Worm (Caenorhabditis elegans): ENCODE data around the gene srv-1.
A peak's percentile ranks its signal among the peaks of the same experiment; 100 is the strongest.

srv-1 gene

ce11 chrIII:6871067-6871466, 20.9 kb downstream of the srv-1 start:
- TF ChIP-seq ztf-29 (GFP tag; IDR thresholded peaks at IDR 0.05) (no peak), cog-1 (tag; optimal IDR thresholded peaks at IDR 0.05) (no peak)

- no peak for TF ChIP-seq ref-1 (GFP tag; conservative IDR thresholded peaks at IDR 0.05)
- no peak for TF ChIP-seq cog-1 (tag; optimal IDR thresholded peaks at IDR 0.05)
- no peak for TF ChIP-seq tab-1 (GFP tag; IDR thresholded peaks at IDR 0.05)
- no peak for TF ChIP-seq med-1 (GFP tag; optimal IDR thresholded peaks at IDR 0.05; ENCODE audit: insufficient read depth)
- TF ChIP-seq ztf-29 (GFP tag; IDR thresholded peaks at IDR 0.05) = no peak
- TF ChIP-seq T22C8.4 (GFP tag; IDR thresholded peaks at IDR 0.05) = no peak
- TF ChIP-seq ztf-23 (GFP tag; IDR thresholded peaks at IDR 0.05) = no peak
These were observed 21.5 kb downstream of the srv-1 start for ce11 chrIII:6871668-6872067.

ce11 chrIII:6872534-6873150, 22.5 kb downstream of the srv-1 start, which contains the start of gene K04C2.3:
Gene K04C2.3 (plus strand): TSS chrIII:6873089.
- TF ChIP-seq T22C8.4 (GFP tag; IDR thresholded peaks at IDR 0.05) = no peak

ce11 chrIII:6873724-6874123, 23.5 kb downstream of the srv-1 start:
- TF ChIP-seq cog-1 (tag; optimal IDR thresholded peaks at IDR 0.05) = no peak
- TF ChIP-seq ref-1 (GFP tag; conservative IDR thresholded peaks at IDR 0.05) = no peak
- no peak for TF ChIP-seq T22C8.4 (GFP tag; IDR thresholded peaks at IDR 0.05)
- no peak for TF ChIP-seq flt-1 (GFP tag; IDR thresholded peaks at IDR 0.05)
- no peak for TF ChIP-seq ztf-23 (GFP tag; IDR thresholded peaks at IDR 0.05)
- no peak for TF ChIP-seq tab-1 (GFP tag; IDR thresholded peaks at IDR 0.05)
- TF ChIP-seq klf-2 (GFP tag; conservative IDR thresholded peaks at IDR 0.05) = no peak
- no peak for TF ChIP-seq med-1 (GFP tag; optimal IDR thresholded peaks at IDR 0.05; ENCODE audit: insufficient read depth)
- no peak for TF ChIP-seq ztf-29 (GFP tag; IDR thresholded peaks at IDR 0.05)

ce11 chrIII:6880797-6881196, 30.6 kb downstream of the srv-1 start, which contains the start of gene K04C2.7:
Gene K04C2.7 (plus strand): TSS chrIII:6881097.
- TF ChIP-seq cog-1 (tag; optimal IDR thresholded peaks at IDR 0.05) = no peak
- TF ChIP-seq flt-1 (GFP tag; IDR thresholded peaks at IDR 0.05) = no peak
- no peak for TF ChIP-seq klf-2 (GFP tag; conservative IDR thresholded peaks at IDR 0.05)
- TF ChIP-seq T22C8.4 (GFP tag; IDR thresholded peaks at IDR 0.05) = no peak

ce11 chrIII:6881745-6882144, 31.6 kb downstream of the srv-1 start:
- TF ChIP-seq ztf-23 (GFP tag; IDR thresholded peaks at IDR 0.05) (no peak), ztf-29 (GFP tag; IDR thresholded peaks at IDR 0.05) (no peak), flt-1 (GFP tag; IDR thresholded peaks at IDR 0.05) (no peak), klf-2 (GFP tag; conservative IDR thresholded peaks at IDR 0.05) (no peak), cog-1 (tag; optimal IDR thresholded peaks at IDR 0.05) (no peak), T22C8.4 (GFP tag; IDR thresholded peaks at IDR 0.05) (no peak), tab-1 (GFP tag; IDR thresholded peaks at IDR 0.05) (no peak), ref-1 (GFP tag; conservative IDR thresholded peaks at IDR 0.05) (no peak), med-1 (GFP tag; optimal IDR thresholded peaks at IDR 0.05; ENCODE audit: insufficient read depth) (no peak)

- TF ChIP-seq med-1 (GFP tag; optimal IDR thresholded peaks at IDR 0.05; ENCODE audit: insufficient read depth) = no peak
- no peak for TF ChIP-seq ztf-29 (GFP tag; IDR thresholded peaks at IDR 0.05)
- no peak for TF ChIP-seq tab-1 (GFP tag; IDR thresholded peaks at IDR 0.05)
- TF ChIP-seq flt-1 (GFP tag; IDR thresholded peaks at IDR 0.05) = no peak
- no peak for TF ChIP-seq T22C8.4 (GFP tag; IDR thresholded peaks at IDR 0.05)
- TF ChIP-seq cog-1 (tag; optimal IDR thresholded peaks at IDR 0.05) = no peak
- TF ChIP-seq klf-2 (GFP tag; conservative IDR thresholded peaks at IDR 0.05) = no peak
- TF ChIP-seq ztf-23 (GFP tag; IDR thresholded peaks at IDR 0.05) = no peak
- TF ChIP-seq ref-1 (GFP tag; conservative IDR thresholded peaks at IDR 0.05) = no peak
These were observed 34.0 kb downstream of the srv-1 start, which contains the start of gene med-2 for ce11 chrIII:6884203-6884602. Gene med-2 (plus strand): TSS chrIII:6884503.

- TF ChIP-seq tab-1 (GFP tag; IDR thresholded peaks at IDR 0.05) (no peak), ref-1 (GFP tag; conservative IDR thresholded peaks at IDR 0.05) (no peak), ztf-23 (GFP tag; IDR thresholded peaks at IDR 0.05) (no peak), med-1 (GFP tag; optimal IDR thresholded peaks at IDR 0.05; ENCODE audit: insufficient read depth) (no peak), cog-1 (tag; optimal IDR thresholded peaks at IDR 0.05) (no peak), ztf-29 (GFP tag; IDR thresholded peaks at IDR 0.05) (no peak), klf-2 (GFP tag; conservative IDR thresholded peaks at IDR 0.05) (no peak), T22C8.4 (GFP tag; IDR thresholded peaks at IDR 0.05) (no peak), flt-1 (GFP tag; IDR thresholded peaks at IDR 0.05) (no peak)
These were observed 35.7 kb downstream of the srv-1 start for ce11 chrIII:6885889-6886288.

- TF ChIP-seq ztf-23 (GFP tag; IDR thresholded peaks at IDR 0.05) (peak; percentile 87), ref-1 (GFP tag; conservative IDR thresholded peaks at IDR 0.05) (peak; percentile 77), T22C8.4 (GFP tag; IDR thresholded peaks at IDR 0.05) (peak; percentile 84), ztf-29 (GFP tag; IDR thresholded peaks at IDR 0.05) (peak; percentile 82), med-1 (GFP tag; optimal IDR thresholded peaks at IDR 0.05; ENCODE audit: insufficient read depth) (peak; percentile 38), flt-1 (GFP tag; IDR thresholded peaks at IDR 0.05) (peak; percentile 93), tab-1 (GFP tag; IDR thresholded peaks at IDR 0.05) (peak; percentile 89), klf-2 (GFP tag; conservative IDR thresholded peaks at IDR 0.05) (peak; percentile 88), cog-1 (tag; optimal IDR thresholded peaks at IDR 0.05) (peak; percentile 67)
These were observed 37.4 kb downstream of the srv-1 start for ce11 chrIII:6887574-6887973.

- TF ChIP-seq ztf-29 (GFP tag; IDR thresholded peaks at IDR 0.05) (no peak), tab-1 (GFP tag; IDR thresholded peaks at IDR 0.05) (peak; percentile 60; the same call in 1 of the 2 replicates), klf-2 (GFP tag; conservative IDR thresholded peaks at IDR 0.05) (peak; percentile 64; the same call in 1 of the 2 replicates), ref-1 (GFP tag; conservative IDR thresholded peaks at IDR 0.05) (no peak), T22C8.4 (GFP tag; IDR thresholded peaks at IDR 0.05) (no peak), ztf-23 (GFP tag; IDR thresholded peaks at IDR 0.05) (0 out of 2 replicates have a peak, but pooled peaks have one; percentile 65), med-1 (GFP tag; optimal IDR thresholded peaks at IDR 0.05; ENCODE audit: insufficient read depth) (no peak), cog-1 (tag; optimal IDR thresholded peaks at IDR 0.05) (no peak), flt-1 (GFP tag; IDR thresholded peaks at IDR 0.05) (0 out of 2 replicates have a peak, but pooled peaks have one; percentile 39)
These were observed 38.3 kb downstream of the srv-1 start for ce11 chrIII:6888497-6888896.
